Fruit fly (Drosophila melanogaster): ENCODE measurements around the gene CG9676.

CG9676 gene

dm6 chrX:16651098-16651497, 48.9 kb downstream of the CG9676 start, which contains the start of the genes CG32573 and CG42512:
Gene CG32573 (plus strand): TSS chrX:16651376.
Gene CG42512 (plus strand): TSS chrX:16651376.
- TF ChIP-seq Myc (optimal IDR thresholded peaks at IDR 0.05), result peak; percentile 45
- TF ChIP-seq CrebA (GFP tag; optimal IDR thresholded peaks at IDR 0.05; ENCODE audit: borderline replicate concordance), result no peak
- TF ChIP-seq sage (GFP tag; optimal IDR thresholded peaks at IDR 0.05), result no peak
- TF ChIP-seq Mio (GFP tag; optimal IDR thresholded peaks at IDR 0.05), result no peak
- TF ChIP-seq tai (GFP tag; optimal IDR thresholded peaks at IDR 0.05), result no peak
- no peak for TF ChIP-seq Abd-B (GFP tag; optimal IDR thresholded peaks at IDR 0.05)
- no peak for TF ChIP-seq br (GFP tag; optimal IDR thresholded peaks at IDR 0.05)
- no peak for TF ChIP-seq rgr (GFP tag; optimal IDR thresholded peaks at IDR 0.05)
- no peak for TF ChIP-seq usp (GFP tag; optimal IDR thresholded peaks at IDR 0.05)
- TF ChIP-seq lola (GFP tag; optimal IDR thresholded peaks at IDR 0.05), result no peak
- TF ChIP-seq Hr83 (GFP tag; optimal IDR thresholded peaks at IDR 0.05; ENCODE audit: poor library complexity, severe bottlenecking), result no peak
- no peak for TF ChIP-seq Rel (GFP tag; optimal IDR thresholded peaks at IDR 0.05)
- TF ChIP-seq Rel (tag; optimal IDR thresholded peaks at IDR 0.05), result peak; percentile 25
- TF ChIP-seq sv (GFP tag; optimal IDR thresholded peaks at IDR 0.05), result no peak
- no peak for TF ChIP-seq foxo (GFP tag; optimal IDR thresholded peaks at IDR 0.05)

dm6 chrX:16650078-16651063, 49.6 kb downstream of the CG9676 start:
- TF ChIP-seq Myc (optimal IDR thresholded peaks at IDR 0.05), result no peak
- peak; percentile 69 for TF ChIP-seq fru (GFP tag; optimal IDR thresholded peaks at IDR 0.05)
- TF ChIP-seq woc (GFP tag; optimal IDR thresholded peaks at IDR 0.05), result peak; percentile 62
- peak; percentile 41 for TF ChIP-seq sv (GFP tag; optimal IDR thresholded peaks at IDR 0.05)
- TF ChIP-seq pan (optimal IDR thresholded peaks at IDR 0.05), result no peak
- peak in 1 of 2 experiments; percentile 71 for TF ChIP-seq foxo (GFP tag; optimal IDR thresholded peaks at IDR 0.05)
- peak; percentile 57 for TF ChIP-seq CG32264 (GFP tag; optimal IDR thresholded peaks at IDR 0.05)
- TF ChIP-seq ey (GFP tag; optimal IDR thresholded peaks at IDR 0.05), result peak; percentile 44
